Worm (Caenorhabditis elegans): ENCODE data around the gene E01G6.1.

The E01G6.1 gene

ce11 chrX:12275577-12275976 lies 14.9 kb downstream of the E01G6.1 start, which contains the start of gene C04B4.6:
Gene C04B4.6, minus strand, starts transcription at chrX:12275677.
- no peak for TF ChIP-seq zip-8 (tag; optimal IDR thresholded peaks at IDR 0.05)
- TF ChIP-seq ceh-83 (GFP tag; optimal IDR thresholded peaks at IDR 0.05), result no peak
- no peak for TF ChIP-seq nhr-76 (tag; optimal IDR thresholded peaks at IDR 0.05)
- TF ChIP-seq flh-1 (GFP tag; optimal IDR thresholded peaks at IDR 0.05), result no peak
- TF ChIP-seq ces-1 (GFP tag; optimal IDR thresholded peaks at IDR 0.05), result no peak
- no peak for TF ChIP-seq nhr-12 (tag; optimal IDR thresholded peaks at IDR 0.05)
- no peak for TF ChIP-seq pha-4 (tag; optimal IDR thresholded peaks at IDR 0.05)
- TF ChIP-seq ham-2 (GFP tag; optimal IDR thresholded peaks at IDR 0.05), result no peak
- TF ChIP-seq sptf-1 (tag; optimal IDR thresholded peaks at IDR 0.05), result no peak
- no peak for TF ChIP-seq ceh-43 (GFP tag; optimal IDR thresholded peaks at IDR 0.05)
- no peak for TF ChIP-seq sem-2 (GFP tag; optimal IDR thresholded peaks at IDR 0.05)
- no peak for TF ChIP-seq lin-32 (GFP tag; optimal IDR thresholded peaks at IDR 0.05)
- no peak for TF ChIP-seq M03D4.4 (tag; optimal IDR thresholded peaks at IDR 0.05)
- TF ChIP-seq tbx-8 (GFP tag; optimal IDR thresholded peaks at IDR 0.05), result no peak
- TF ChIP-seq bed-3 (GFP tag; optimal IDR thresholded peaks at IDR 0.05), result no peak
- no peak for TF ChIP-seq mab-5 (tag; optimal IDR thresholded peaks at IDR 0.05)
- no peak for TF ChIP-seq nhr-28 (tag; optimal IDR thresholded peaks at IDR 0.05)
- TF ChIP-seq unc-120 (tag; optimal IDR thresholded peaks at IDR 0.05; ENCODE audit: poor library complexity, severe bottlenecking), result no peak

DNA sequence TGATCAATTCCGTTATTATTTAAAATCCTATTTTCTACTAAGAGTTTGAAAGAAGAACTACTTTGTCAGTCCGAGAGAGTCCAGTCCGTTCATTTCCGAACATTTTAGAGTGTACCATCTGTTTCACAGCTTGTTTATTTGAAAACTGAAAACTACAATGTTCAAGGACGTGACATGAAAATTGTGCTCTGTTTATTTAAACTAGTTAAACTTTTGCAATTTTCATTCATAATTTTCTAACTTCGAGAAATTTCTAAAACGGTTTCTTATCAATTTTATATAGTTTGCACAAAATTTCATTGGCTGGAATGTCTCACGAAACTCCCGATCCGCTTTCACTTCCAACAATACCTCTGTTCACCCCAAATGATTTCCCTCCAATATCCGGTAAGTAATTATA lies 19.8 kb downstream of the E01G6.1 start, which contains the start of gene C04B4.1:
C04B4.1 (plus strand) TSS at position 301 of the 400 bp plus-strand sequence.
- TF ChIP-seq nhr-28 (tag; optimal IDR thresholded peaks at IDR 0.05), result no peak
- TF ChIP-seq ham-2 (GFP tag; optimal IDR thresholded peaks at IDR 0.05), result no peak
- TF ChIP-seq nhr-12 (tag; optimal IDR thresholded peaks at IDR 0.05), result no peak
- TF ChIP-seq zip-8 (tag; optimal IDR thresholded peaks at IDR 0.05), result no peak
- no peak for TF ChIP-seq ceh-43 (GFP tag; optimal IDR thresholded peaks at IDR 0.05)
- no peak for TF ChIP-seq mep-1 (tag; optimal IDR thresholded peaks at IDR 0.05)
- no peak for TF ChIP-seq sptf-1 (tag; optimal IDR thresholded peaks at IDR 0.05)
- TF ChIP-seq nhr-2 (tag; optimal IDR thresholded peaks at IDR 0.05), result no peak
- TF ChIP-seq M03D4.4 (tag; optimal IDR thresholded peaks at IDR 0.05), result no peak
- TF ChIP-seq mab-5 (tag; optimal IDR thresholded peaks at IDR 0.05), result no peak
- TF ChIP-seq tbx-8 (GFP tag; optimal IDR thresholded peaks at IDR 0.05), result no peak
- TF ChIP-seq lsy-2 (tag; optimal IDR thresholded peaks at IDR 0.05), result no peak
- no peak for TF ChIP-seq unc-62 (GFP tag; optimal IDR thresholded peaks at IDR 0.05)
- TF ChIP-seq elt-3 (tag; optimal IDR thresholded peaks at IDR 0.05), result no peak
- no peak for TF ChIP-seq ces-1 (GFP tag; optimal IDR thresholded peaks at IDR 0.05)
- no peak for TF ChIP-seq lin-13 (tag; optimal IDR thresholded peaks at IDR 0.05)
- TF ChIP-seq nhr-76 (tag; optimal IDR thresholded peaks at IDR 0.05), result no peak
- TF ChIP-seq mls-2 (tag; optimal IDR thresholded peaks at IDR 0.05), result no peak
- no peak for TF ChIP-seq cnd-1 (tag; optimal IDR thresholded peaks at IDR 0.05)

- TF ChIP-seq mls-2 (tag; optimal IDR thresholded peaks at IDR 0.05), result no peak
- no peak for TF ChIP-seq ceh-43 (GFP tag; optimal IDR thresholded peaks at IDR 0.05)
- no peak for TF ChIP-seq nhr-28 (tag; optimal IDR thresholded peaks at IDR 0.05)
- TF ChIP-seq unc-62 (GFP tag; optimal IDR thresholded peaks at IDR 0.05), result no peak
- TF ChIP-seq lsy-2 (tag; optimal IDR thresholded peaks at IDR 0.05), result no peak
- no peak for TF ChIP-seq ztf-11 (tag; optimal IDR thresholded peaks at IDR 0.05)
- TF ChIP-seq bed-3 (GFP tag; optimal IDR thresholded peaks at IDR 0.05), result no peak
- TF ChIP-seq blmp-1 (tag; optimal IDR thresholded peaks at IDR 0.05), result no peak
- TF ChIP-seq mep-1 (tag; optimal IDR thresholded peaks at IDR 0.05), result no peak
- no peak for TF ChIP-seq cnd-1 (tag; optimal IDR thresholded peaks at IDR 0.05)
- TF ChIP-seq ceh-39 (tag; optimal IDR thresholded peaks at IDR 0.05), result no peak
- no peak for TF ChIP-seq elt-1 (tag; optimal IDR thresholded peaks at IDR 0.05; ENCODE audit: borderline replicate concordance, insufficient read depth)
- TF ChIP-seq hlh-1 (tag; optimal IDR thresholded peaks at IDR 0.05), result no peak
- TF ChIP-seq flh-1 (GFP tag; optimal IDR thresholded peaks at IDR 0.05), result no peak
- TF ChIP-seq nhr-76 (tag; optimal IDR thresholded peaks at IDR 0.05), result no peak
- TF ChIP-seq nhr-237 (tag; optimal IDR thresholded peaks at IDR 0.05), result no peak
- no peak for TF ChIP-seq unc-39 (tag; optimal IDR thresholded peaks at IDR 0.05)
- no peak for TF ChIP-seq drap-1 (GFP tag; optimal IDR thresholded peaks at IDR 0.05)
- no peak for TF ChIP-seq ham-2 (GFP tag; optimal IDR thresholded peaks at IDR 0.05)
These were observed 22.2 kb downstream of the E01G6.1 start, which contains the start of gene C04B4.2 for ce11 chrX:12282911-12283310. Gene C04B4.2, plus strand, starts transcription at chrX:12283281.

DNA sequence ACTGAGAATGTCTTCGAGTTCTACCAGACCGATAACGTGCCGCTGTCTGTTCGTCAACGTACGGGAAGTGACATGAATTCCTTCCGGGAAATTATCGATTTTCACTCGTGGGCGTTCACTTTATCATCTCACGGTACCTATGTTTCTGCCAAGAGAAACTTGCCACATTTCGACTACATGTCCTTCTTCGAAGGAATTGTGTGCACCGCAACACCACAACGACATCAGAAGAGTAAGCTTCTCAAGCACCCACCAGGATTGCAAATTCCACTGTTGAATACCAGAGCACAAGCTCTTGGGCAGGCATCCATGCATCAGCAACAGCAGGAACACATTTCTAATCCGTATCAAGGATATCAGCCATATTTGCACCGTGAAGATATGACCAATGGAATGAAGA lies 23.5 kb downstream of the E01G6.1 start:
- no peak for TF ChIP-seq ceh-39 (tag; optimal IDR thresholded peaks at IDR 0.05)
- no peak for TF ChIP-seq elt-1 (tag; optimal IDR thresholded peaks at IDR 0.05; ENCODE audit: borderline replicate concordance, insufficient read depth)
- TF ChIP-seq pha-4 (tag; optimal IDR thresholded peaks at IDR 0.05), result no peak
- no peak for TF ChIP-seq drap-1 (GFP tag; optimal IDR thresholded peaks at IDR 0.05)
- TF ChIP-seq nhr-2 (tag; optimal IDR thresholded peaks at IDR 0.05), result no peak
- no peak for TF ChIP-seq elt-3 (tag; optimal IDR thresholded peaks at IDR 0.05)
- no peak for TF ChIP-seq ces-1 (GFP tag; optimal IDR thresholded peaks at IDR 0.05)
- TF ChIP-seq nhr-76 (tag; optimal IDR thresholded peaks at IDR 0.05), result no peak
- TF ChIP-seq nhr-28 (tag; optimal IDR thresholded peaks at IDR 0.05), result no peak
- no peak for TF ChIP-seq flh-1 (GFP tag; optimal IDR thresholded peaks at IDR 0.05)
- TF ChIP-seq nhr-237 (tag; optimal IDR thresholded peaks at IDR 0.05), result no peak
- TF ChIP-seq mep-1 (tag; optimal IDR thresholded peaks at IDR 0.05), result no peak
- no peak for TF ChIP-seq lin-13 (tag; optimal IDR thresholded peaks at IDR 0.05)
- TF ChIP-seq lin-32 (GFP tag; optimal IDR thresholded peaks at IDR 0.05), result no peak
- no peak for TF ChIP-seq ceh-43 (GFP tag; optimal IDR thresholded peaks at IDR 0.05)
- TF ChIP-seq zip-8 (tag; optimal IDR thresholded peaks at IDR 0.05), result no peak
- TF ChIP-seq nhr-12 (tag; optimal IDR thresholded peaks at IDR 0.05), result no peak
- TF ChIP-seq snpc-4 (tag; optimal IDR thresholded peaks at IDR 0.05), result no peak
- no peak for TF ChIP-seq sptf-1 (tag; optimal IDR thresholded peaks at IDR 0.05)
- no peak for TF ChIP-seq tbx-8 (GFP tag; optimal IDR thresholded peaks at IDR 0.05)
